Fruit fly (Drosophila melanogaster): ENCODE measurements around the gene EloA.
A peak's percentile ranks its signal among the peaks of the same experiment; 100 is the strongest.

Gene EloA

DNA sequence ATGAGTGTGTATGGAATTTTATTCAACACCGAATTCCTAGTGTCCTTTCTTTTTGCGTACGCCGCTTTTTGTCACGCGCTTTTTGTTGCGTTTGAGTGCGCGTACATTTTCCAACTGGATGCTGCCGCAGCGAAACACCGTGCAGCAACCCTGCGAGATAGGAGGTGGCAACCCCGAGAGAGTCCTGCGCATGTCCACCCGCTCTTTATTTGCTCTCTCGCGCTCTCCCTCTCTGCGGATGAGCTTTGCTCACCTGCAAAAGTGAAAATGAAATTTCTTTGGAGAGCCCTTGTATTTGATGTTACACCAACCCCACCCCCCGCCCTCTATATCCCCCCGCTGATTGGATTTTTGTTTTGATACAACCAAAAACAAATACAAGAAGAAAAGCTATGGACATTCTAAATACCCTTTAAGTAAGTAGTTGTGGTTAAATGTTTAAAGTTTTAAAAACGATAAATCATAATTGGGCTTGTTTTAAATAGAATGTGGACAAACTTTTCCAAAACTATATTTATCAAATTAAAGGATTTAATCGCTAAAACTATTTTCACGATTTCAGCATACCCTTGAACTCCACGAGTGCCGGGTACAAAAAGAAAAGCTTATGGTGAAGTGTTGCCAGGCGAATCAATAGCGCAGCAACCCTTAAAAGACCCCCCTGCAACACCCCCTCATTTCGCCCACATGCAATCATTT, 11.3 kb upstream of the EloA start:
- no peak for TF ChIP-seq CG4282 (GFP tag; optimal IDR thresholded peaks at IDR 0.05)
- peak; percentile 64 for TF ChIP-seq CG6272 (GFP tag; IDR thresholded peaks at IDR 0.05)
- no peak for TF ChIP-seq bbx (GFP tag; IDR thresholded peaks at IDR 0.05; ENCODE audit: partially characterized antibody)
- peak; percentile 28 for TF ChIP-seq CG13894 (tag; optimal IDR thresholded peaks at IDR 0.05)
- no peak for TF ChIP-seq inv (GFP tag; IDR thresholded peaks at IDR 0.05; ENCODE audit: partially characterized antibody)
- TF ChIP-seq grau (tag; optimal IDR thresholded peaks at IDR 0.05): no peak
- no peak for TF ChIP-seq CG17186 (GFP tag; optimal IDR thresholded peaks at IDR 0.05)
- TF ChIP-seq Jarid2 (GFP tag; optimal IDR thresholded peaks at IDR 0.05): no peak
- TF ChIP-seq Ets97D (GFP tag; optimal IDR thresholded peaks at IDR 0.05): peak; percentile 27
- no peak for TF ChIP-seq Doc3 (GFP tag; IDR thresholded peaks at IDR 0.05; ENCODE audit: partially characterized antibody)
- TF ChIP-seq CG15011 (GFP tag; optimal IDR thresholded peaks at IDR 0.05): peak; percentile 46
- TF ChIP-seq CG30403 (GFP tag; optimal IDR thresholded peaks at IDR 0.05): peak; percentile 65
- TF ChIP-seq Ptx1 (GFP tag; IDR thresholded peaks at IDR 0.05): peak; percentile 78
- TF ChIP-seq Scr (GFP tag; IDR thresholded peaks at IDR 0.05; ENCODE audit: partially characterized antibody): no peak
- TF ChIP-seq dm (GFP tag; optimal IDR thresholded peaks at IDR 0.05): no peak
- TF ChIP-seq lbe (GFP tag; optimal IDR thresholded peaks at IDR 0.05): no peak
- peak; percentile 70; the same call in 1 of the 2 replicates for TF ChIP-seq seq (GFP tag; IDR thresholded peaks at IDR 0.05)
- TF ChIP-seq ham (GFP tag; IDR thresholded peaks at IDR 0.05): no peak
- TF ChIP-seq gt (GFP tag; IDR thresholded peaks at IDR 0.05): no peak
- no peak for TF ChIP-seq HmgZ (tag; optimal IDR thresholded peaks at IDR 0.05)
- TF ChIP-seq CG4820 (GFP tag; optimal IDR thresholded peaks at IDR 0.05): peak; percentile 32
- TF ChIP-seq Rx (GFP tag; IDR thresholded peaks at IDR 0.05): peak; percentile 15; the same call in 1 of the 2 replicates
- peak; percentile 52 for TF ChIP-seq ind (GFP tag; optimal IDR thresholded peaks at IDR 0.05)
- TF ChIP-seq Ravus (GFP tag; IDR thresholded peaks at IDR 0.05): no peak; the same call in 1 of the 2 replicates
- TF ChIP-seq Spps (tag; optimal IDR thresholded peaks at IDR 0.05): peak; percentile 16
- peak; percentile 61 for TF ChIP-seq Aef1 (GFP tag; IDR thresholded peaks at IDR 0.05)
- TF ChIP-seq dimm (GFP tag; IDR thresholded peaks at IDR 0.05): no peak
- no peak for TF ChIP-seq CG11723 (GFP tag; optimal IDR thresholded peaks at IDR 0.05)
- TF ChIP-seq slbo (GFP tag; IDR thresholded peaks at IDR 0.05): peak; percentile 77
- TF ChIP-seq ttk (GFP tag; IDR thresholded peaks at IDR 0.05): peak; percentile 39; the same call in 1 of the 2 replicates
- TF ChIP-seq Gug (GFP tag; IDR thresholded peaks at IDR 0.05): peak; percentile 56; the same call in 3 of the 4 replicates
- peak; percentile 67 for TF ChIP-seq sisA (GFP tag; IDR thresholded peaks at IDR 0.05)
- TF ChIP-seq org-1 (GFP tag; optimal IDR thresholded peaks at IDR 0.05): peak; percentile 51
- TF ChIP-seq sim (GFP tag; IDR thresholded peaks at IDR 0.05): no peak
- TF ChIP-seq scrt (GFP tag; optimal IDR thresholded peaks at IDR 0.05): peak; percentile 70
- peak; percentile 10 for TF ChIP-seq Hmx (GFP tag; optimal IDR thresholded peaks at IDR 0.05)
- no peak for TF ChIP-seq NFAT (GFP tag; IDR thresholded peaks at IDR 0.05)
- TF ChIP-seq CG13287 (GFP tag; IDR thresholded peaks at IDR 0.05; ENCODE audit: partially characterized antibody): no peak
- TF ChIP-seq PHDP (tag; optimal IDR thresholded peaks at IDR 0.05): peak; percentile 67
- no peak for TF ChIP-seq Dip2 (GFP tag; IDR thresholded peaks at IDR 0.05)
- TF ChIP-seq CG7786 (GFP tag; optimal IDR thresholded peaks at IDR 0.05): peak; percentile 24
- TF ChIP-seq CG8290 (GFP tag; optimal IDR thresholded peaks at IDR 0.05): no peak
- TF ChIP-seq CG8290 (tag; optimal IDR thresholded peaks at IDR 0.05): no peak
- TF ChIP-seq CG3847 (GFP tag; IDR thresholded peaks at IDR 0.05): peak; percentile 46; the same call in 1 of the 2 replicates
- TF ChIP-seq CG4404 (GFP tag; IDR thresholded peaks at IDR 0.05): peak; percentile 30; the same call in 1 of the 2 replicates
- peak; percentile 23 for TF ChIP-seq oc (tag; optimal IDR thresholded peaks at IDR 0.05)
- TF ChIP-seq chm (GFP tag; IDR thresholded peaks at IDR 0.05): no peak
- peak; percentile 65 for TF ChIP-seq CG6813 (GFP tag; optimal IDR thresholded peaks at IDR 0.05)
- peak; percentile 78 for TF ChIP-seq Atf6 (GFP tag; IDR thresholded peaks at IDR 0.05)
- TF ChIP-seq bowl (GFP tag; IDR thresholded peaks at IDR 0.05): no peak
- TF ChIP-seq CG3995 (GFP tag; optimal IDR thresholded peaks at IDR 0.05): no peak
